Worm (Caenorhabditis elegans) whole organism, L1 larva: Measurements from ENCODE around the gene cnd-1.

Experiments used
- mep-1 ChIP-seq: fragments of 150-350 bp; optimal IDR thresholded peaks from 2 replicates; lab custom pipeline; 2014; ENCODE audit warnings: missing biosample characterization, missing genetic modification characterization
- snpc-4 ChIP-seq: fragments of 150-350 bp; optimal IDR thresholded peaks from 2 replicates; lab custom pipeline; 2014; ENCODE audit warnings: missing biosample characterization, missing genetic modification characterization

DNA sequence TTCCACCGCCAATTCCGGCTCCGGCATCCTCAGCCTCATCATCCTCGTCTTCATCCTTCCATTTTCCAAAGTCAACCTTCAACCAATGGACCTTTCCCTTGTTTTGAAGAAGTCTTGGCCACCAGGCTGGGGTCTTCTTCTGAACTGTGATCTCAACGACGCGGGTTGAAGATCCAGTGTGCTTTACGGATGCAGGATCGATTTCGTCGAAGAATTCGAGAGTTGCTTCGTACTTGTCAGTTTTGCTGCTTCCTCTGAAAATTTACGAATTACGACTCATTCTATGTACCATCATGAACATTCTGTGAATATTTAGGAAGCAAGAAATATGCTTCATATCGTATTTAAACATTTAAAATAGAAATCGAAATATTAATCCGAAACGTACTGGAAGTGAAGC, 29.8 kb upstream of the cnd-1 start:
- TF ChIP-seq snpc-4 (tag; lab: Kevin White, UChicago) (no peak), mep-1 (tag; lab: Kevin White, UChicago) (no peak)
